Worm (Caenorhabditis elegans) whole organism, L1 larva: ENCODE results near the gene F35C11.7.

Source experiments
- Y116A8C.19 ChIP-seq: sonication (generic microtip); optimal IDR thresholded peaks from 2 replicates; lab custom pipeline; 2016; ENCODE audit warnings: missing compliant biosample characterization, missing genetic modification characterization, borderline replicate concordance
- aha-1 ChIP-seq: fragments of 150-350 bp; optimal IDR thresholded peaks from 2 replicates; lab custom pipeline; 2014; ENCODE audit warnings: missing biosample characterization, missing genetic modification characterization
- ama-1 ChIP-seq: fragments of 150-350 bp; optimal IDR thresholded peaks from 2 replicates; lab custom pipeline; 2014
- ceh-88 ChIP-seq: fragments of 200-800 bp; sonication (Bioruptor generic); IDR thresholded peaks from 2 replicates; pipeline ENCODE4 v1.3.6; 2022; ENCODE audit warnings: missing genetic modification characterization, missing compliant biosample characterization
- fkh-8 ChIP-seq: sonication (generic microtip); optimal IDR thresholded peaks from 2 replicates; lab custom pipeline; 2016; ENCODE audit warnings: mild to moderate bottlenecking, missing genetic modification characterization, missing compliant biosample characterization
- lsy-2 ChIP-seq, 2 experiments: fragments of 150-350 bp; optimal IDR thresholded peaks; 2 replicates each; lab custom pipeline; 2014; ENCODE audit warnings: missing biosample characterization in 2 of 2, missing genetic modification characterization in 2 of 2
- mdl-1 ChIP-seq, 2 experiments: fragments of 150-350 bp; optimal IDR thresholded peaks; 2 replicates each; lab custom pipeline; 2014 to 2017; ENCODE audit warnings: missing biosample characterization in 2 of 2, missing genetic modification characterization in 2 of 2, inconsistent platforms in 1 of 2
- nhr-237 ChIP-seq: fragments of 150-350 bp; optimal IDR thresholded peaks from 2 replicates; lab custom pipeline; 2014; ENCODE audit warnings: missing biosample characterization, missing genetic modification characterization
- nhr-90 ChIP-seq: sonication (generic microtip); optimal IDR thresholded peaks from 2 replicates; lab custom pipeline; 2016; ENCODE audit warnings: mild to moderate bottlenecking, missing genetic modification characterization, missing compliant biosample characterization; ENCODE audit not compliant: poor library complexity
- snpc-4 ChIP-seq: fragments of 150-350 bp; optimal IDR thresholded peaks from 2 replicates; lab custom pipeline; 2014; ENCODE audit warnings: missing biosample characterization, missing genetic modification characterization
- sptf-1 ChIP-seq: fragments of 150-350 bp; optimal IDR thresholded peaks from 2 replicates; lab custom pipeline; 2014; ENCODE audit warnings: missing biosample characterization, missing genetic modification characterization
- swsn-7 ChIP-seq: sonication (generic microtip); optimal IDR thresholded peaks from 2 replicates; lab custom pipeline; 2016; ENCODE audit warnings: missing genetic modification characterization, missing compliant biosample characterization

ce11 chrII:8209476-8209875 is 46.6 kb upstream of the F35C11.7 start, which contains the start of gene M110.8:
- no peak for TF ChIP-seq nhr-90
- no peak for TF ChIP-seq Y116A8C.19 (tag; lab: Kevin White, UChicago)
- TF ChIP-seq nhr-237 (tag; lab: Kevin White, UChicago) = no peak
- no peak for TF ChIP-seq ama-1 (lab: Kevin White, UChicago)
- TF ChIP-seq mdl-1 (tag; optimal IDR thresholded peaks at IDR 0.05; lab: Kevin White, UChicago) = no peak
- no peak for TF ChIP-seq lsy-2 (tag; optimal IDR thresholded peaks at IDR 0.05; lab: Kevin White, UChicago)
- TF ChIP-seq ceh-88 (GFP tag; lab: Robert Waterston, UW) = no peak
- no peak for TF ChIP-seq fkh-8 (tag; lab: Kevin White, UChicago)
- no peak for TF ChIP-seq snpc-4 (tag; lab: Kevin White, UChicago)
- no peak for TF ChIP-seq aha-1 (tag; lab: Kevin White, UChicago)
- no peak for TF ChIP-seq sptf-1 (tag; lab: Kevin White, UChicago)
- no peak for TF ChIP-seq swsn-7 (tag; lab: Kevin White, UChicago)
